Fruit fly (Drosophila melanogaster) ovary, adult (tissue): Measurements from ENCODE around the gene CG17752.

ENCODE experiments used
- CG17801 ChIP-seq: fragments of 200-800 bp; optimal IDR thresholded peaks from 2 replicates; lab custom pipeline; 2019; ENCODE audit warnings: missing biosample characterization, mild to moderate bottlenecking, missing genetic modification characterization, moderate library complexity; ENCODE audit not compliant: partially characterized antibody

The CG17752 gene

dm6 chr3R:19609925-19610324 is at the start of gene CG17752:
Gene CG17752 (plus strand): TSS chr3R:19610225.
- no peak for TF ChIP-seq CG17801 (GFP tag; lab: Kevin White, UChicago)

DNA sequence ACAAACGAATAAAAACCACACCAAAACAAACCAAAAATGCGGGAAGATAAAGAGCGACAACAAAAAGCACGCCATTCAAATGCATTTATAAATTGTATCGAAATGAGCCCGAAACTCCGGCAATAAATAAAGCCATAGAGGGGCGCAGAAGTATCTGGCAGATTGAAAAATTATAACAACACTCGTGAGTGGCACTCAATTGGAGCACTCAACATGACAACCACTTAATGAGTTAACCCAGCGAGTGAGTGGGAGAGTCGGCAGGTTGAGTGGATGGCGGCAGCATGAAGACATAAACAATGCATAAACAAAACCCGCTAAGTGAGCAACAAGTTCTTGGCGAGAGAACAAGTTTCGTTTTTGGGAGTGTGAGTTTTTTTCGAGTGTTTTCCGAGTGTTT is 41.3 kb upstream of the CG17752 start:
- no peak for TF ChIP-seq CG17801 (GFP tag; lab: Kevin White, UChicago)

dm6 chr3R:19569139-19569538 is 40.9 kb upstream of the CG17752 start:
- TF ChIP-seq CG17801 (GFP tag; lab: Kevin White, UChicago), result no peak

DNA sequence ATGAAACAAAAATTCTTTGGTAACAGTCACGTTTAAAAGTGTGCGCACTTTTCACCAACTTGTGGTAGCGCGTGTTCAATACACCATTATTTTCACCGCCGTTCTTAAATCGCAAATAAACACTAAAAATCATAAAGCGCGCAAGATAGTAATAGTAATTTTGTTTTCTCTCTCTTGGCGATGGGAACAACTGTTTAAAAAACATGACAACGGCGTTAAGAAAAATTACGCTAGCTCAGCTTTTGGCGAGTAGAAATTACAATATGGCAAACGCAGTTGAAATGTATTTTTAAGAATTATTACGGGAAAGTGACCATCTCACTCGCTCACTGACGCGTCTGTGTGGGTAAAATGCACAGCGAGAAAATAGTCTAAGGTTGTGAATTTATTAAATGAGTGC is 40.4 kb upstream of the CG17752 start:
- no peak for TF ChIP-seq CG17801 (GFP tag; lab: Kevin White, UChicago)

- TF ChIP-seq CG17801 (GFP tag; lab: Kevin White, UChicago), result no peak
Observed at dm6 chr3R:19571195-19571594, 38.8 kb upstream of the CG17752 start.

DNA sequence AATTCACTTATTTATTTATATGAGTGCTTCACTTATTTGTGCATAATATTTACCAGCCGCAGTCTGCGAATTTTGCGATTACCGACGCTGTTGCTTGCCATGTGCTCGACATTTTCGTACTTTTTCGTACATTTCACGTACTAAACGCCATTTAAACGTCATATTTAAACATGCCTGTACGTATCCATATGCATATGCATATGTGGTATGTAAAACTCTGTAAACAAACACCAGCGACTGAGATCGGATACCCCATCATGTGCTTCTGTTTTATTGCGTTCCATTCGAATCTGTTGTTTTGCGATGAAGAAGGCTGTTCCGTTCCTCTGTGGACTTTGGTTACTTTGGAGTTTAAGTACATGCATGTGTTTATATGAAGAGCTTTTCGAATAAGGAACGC is 38.1 kb upstream of the CG17752 start:
- TF ChIP-seq CG17801 (GFP tag; lab: Kevin White, UChicago), result no peak

DNA sequence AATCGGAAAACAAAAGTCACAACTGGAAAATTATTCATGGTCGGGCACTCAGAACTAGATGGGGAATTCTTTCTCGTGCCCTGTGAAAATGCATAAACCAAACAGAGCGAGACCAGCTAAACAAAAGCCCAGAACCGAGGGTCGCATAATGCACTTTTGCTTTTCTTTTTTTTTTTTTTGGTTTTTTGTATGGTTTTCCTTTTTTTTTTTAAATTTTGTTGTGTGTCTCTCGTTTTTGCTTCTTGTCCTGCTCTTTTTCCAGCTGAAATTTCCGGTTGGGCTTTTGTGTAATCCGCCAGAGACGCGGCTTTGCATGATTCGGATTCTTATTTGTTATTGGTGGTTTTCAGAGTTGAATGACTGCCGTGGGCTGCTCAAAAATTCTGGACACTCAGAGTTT is 28.2 kb upstream of the CG17752 start:
- TF ChIP-seq CG17801 (GFP tag; lab: Kevin White, UChicago), result no peak

DNA sequence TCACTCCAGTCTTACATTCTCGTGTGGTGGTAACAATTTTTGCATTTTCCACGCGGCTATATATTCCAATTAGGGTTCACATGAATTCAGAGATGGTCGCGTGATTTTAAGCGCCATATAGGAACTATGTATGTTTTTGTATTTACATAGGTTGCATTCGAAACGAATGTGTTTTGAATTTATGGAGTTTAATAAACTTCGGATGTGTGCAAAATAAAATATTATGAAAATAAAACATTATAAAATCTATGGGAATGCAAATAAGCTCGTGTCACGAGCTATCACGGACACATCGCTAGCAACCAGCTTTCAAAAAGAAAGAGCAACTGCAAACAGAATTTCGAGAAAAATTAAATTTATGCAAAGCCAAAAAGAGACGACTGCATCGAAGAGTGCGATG is 26.7 kb upstream of the CG17752 start:
- TF ChIP-seq CG17801 (GFP tag; lab: Kevin White, UChicago), result no peak

- no peak for TF ChIP-seq CG17801 (GFP tag; lab: Kevin White, UChicago)
Observed at dm6 chr3R:19584818-19585217, 25.2 kb upstream of the CG17752 start.

dm6 chr3R:19586319-19586718 is 23.7 kb upstream of the CG17752 start:
- TF ChIP-seq CG17801 (GFP tag; lab: Kevin White, UChicago), result no peak

DNA sequence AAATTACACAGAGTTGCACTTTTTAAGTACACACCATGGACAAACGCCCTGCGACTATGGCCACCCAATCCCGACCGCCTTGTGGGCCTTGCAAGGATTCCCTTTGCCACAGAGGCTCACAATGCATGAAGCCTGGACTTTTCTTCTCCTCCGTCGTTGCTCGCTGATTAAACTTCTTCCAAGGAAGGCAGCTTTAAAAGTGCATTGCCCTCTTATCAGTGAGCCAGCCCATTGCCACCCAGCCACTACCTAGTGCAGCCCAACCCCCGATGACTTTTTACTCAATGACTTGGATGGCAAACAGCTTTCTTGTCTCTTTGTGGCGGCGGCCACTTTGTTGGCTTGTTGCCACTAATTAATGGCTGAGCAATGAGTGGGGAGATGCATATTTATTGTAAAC is 22.4 kb upstream of the CG17752 start:
- TF ChIP-seq CG17801 (GFP tag; lab: Kevin White, UChicago), result no peak

dm6 chr3R:19598855-19599254 is 11.2 kb upstream of the CG17752 start, which contains the start of gene Cpr92A:
Gene Cpr92A (minus strand): TSS chr3R:19598955.
- TF ChIP-seq CG17801 (GFP tag; lab: Kevin White, UChicago), result no peak

- TF ChIP-seq CG17801 (GFP tag; lab: Kevin White, UChicago), result no peak
Observed at dm6 chr3R:19600335-19600734, 9.7 kb upstream of the CG17752 start, which contains the start of gene CG7333. Gene CG7333 (plus strand): TSS chr3R:19600635.

- TF ChIP-seq CG17801 (GFP tag; lab: Kevin White, UChicago), result no peak
Observed at dm6 chr3R:19602996-19603395, 7.0 kb upstream of the CG17752 start, which contains the start of gene CG7342. Gene CG7342 (plus strand): TSS chr3R:19603375.

DNA sequence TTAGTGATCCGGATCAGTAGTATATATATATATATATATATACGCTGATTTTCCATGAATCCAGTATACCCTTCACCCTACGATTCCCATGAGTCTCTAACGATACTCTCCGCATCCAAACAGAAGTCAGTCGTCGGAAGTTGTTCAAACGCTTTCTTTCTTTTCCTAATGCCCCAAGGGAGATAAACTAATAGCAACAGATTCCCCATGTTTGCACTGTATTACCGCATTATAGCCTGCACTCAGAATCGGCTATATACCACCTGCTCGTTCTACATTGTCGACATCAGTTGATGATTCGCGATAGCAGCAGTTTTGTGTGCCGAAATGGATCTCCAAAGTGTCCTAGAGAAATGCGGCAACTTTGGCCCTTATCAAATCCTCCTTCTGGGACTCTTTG is 3.1 kb upstream of the CG17752 start, which contains the start of gene CG17751:
CG17751 (plus strand) TSS at position 301 of the 400 bp plus-strand sequence.
- TF ChIP-seq CG17801 (GFP tag; lab: Kevin White, UChicago), result no peak

DNA sequence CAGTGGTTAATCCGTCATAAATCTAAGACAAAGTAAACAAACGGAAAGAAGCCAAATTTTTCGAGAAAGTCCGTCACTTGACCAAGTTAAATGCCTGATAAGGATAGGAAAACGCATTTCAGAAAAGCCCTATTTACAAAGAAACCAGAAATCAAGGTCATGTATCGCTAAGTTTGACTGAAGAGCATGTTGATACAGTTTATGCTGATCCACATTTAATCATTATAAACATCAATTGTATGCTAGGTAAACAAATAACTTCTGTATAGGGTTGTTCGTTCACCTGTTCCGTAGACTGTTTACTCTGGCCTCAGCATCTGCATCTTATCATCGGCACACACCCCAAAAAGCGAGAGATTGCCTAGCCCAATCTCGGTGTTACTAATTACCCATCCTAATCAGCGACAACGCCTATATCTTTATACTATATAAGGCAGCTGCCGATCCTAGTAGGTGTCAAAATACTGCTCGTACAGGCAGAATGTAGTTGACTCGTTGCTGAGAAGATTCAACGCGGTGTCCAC is 2.9 kb downstream of the CG17752 start, which contains the start of gene CG16727:
CG16727 (plus strand) TSS at position 474 of the 524 bp plus-strand sequence.
- TF ChIP-seq CG17801 (GFP tag; lab: Kevin White, UChicago), result no peak

dm6 chr3R:19619908-19620307 is 9.9 kb downstream of the CG17752 start:
- TF ChIP-seq CG17801 (GFP tag; lab: Kevin White, UChicago), result no peak
